Worm (Caenorhabditis elegans) whole organism, L3 larva: ENCODE data around the gene ZK1098.6.

Source experiments
- ZK546.5 ChIP-seq: sonication (generic microtip); optimal IDR thresholded peaks from 2 replicates; lab custom pipeline; 2017; ENCODE audit warnings: missing biosample characterization, missing genetic modification characterization
- aly-2 ChIP-seq: fragments of 150-350 bp; optimal IDR thresholded peaks from 2 replicates; lab custom pipeline; 2014; ENCODE audit warnings: missing biosample characterization, missing genetic modification characterization
- ama-1 ChIP-seq: fragments of 150-350 bp; optimal IDR thresholded peaks from 2 replicates; lab custom pipeline; 2018
- egl-27 ChIP-seq: sonication (generic microtip); optimal IDR thresholded peaks from 4 replicates; lab custom pipeline; 2017; ENCODE audit warnings: missing biosample characterization, missing genetic modification reagents, missing genetic modification characterization
- fkh-10 ChIP-seq: sonication (generic microtip); optimal IDR thresholded peaks from 2 replicates; lab custom pipeline; 2017; ENCODE audit warnings: missing biosample characterization, missing genetic modification reagents, missing genetic modification characterization
- fkh-2 ChIP-seq: fragments of 150-350 bp; optimal IDR thresholded peaks from 2 replicates; lab custom pipeline; 2014; ENCODE audit warnings: missing biosample characterization, missing genetic modification reagents, missing genetic modification characterization
- lin-39 ChIP-seq: fragments of 150-350 bp; optimal IDR thresholded peaks from 2 replicates; lab custom pipeline; 2018; ENCODE audit warnings: missing biosample characterization, missing genetic modification reagents, missing genetic modification characterization
- nhr-28 ChIP-seq: fragments of 150-350 bp; optimal IDR thresholded peaks from 2 replicates; lab custom pipeline; 2014; ENCODE audit warnings: missing biosample characterization, missing genetic modification characterization
- skn-1 ChIP-seq: fragments of 150-350 bp; optimal IDR thresholded peaks from 2 replicates; lab custom pipeline; 2014; ENCODE audit warnings: missing biosample characterization, missing genetic modification characterization
- unc-39 ChIP-seq: sonication (generic microtip); optimal IDR thresholded peaks from 4 replicates; lab custom pipeline; 2017; ENCODE audit warnings: missing biosample characterization, missing genetic modification characterization
- unc-62 ChIP-seq: fragments of 150-350 bp; sonication (generic microtip); optimal IDR thresholded peaks from 4 replicates; lab custom pipeline; 2014; ENCODE audit warnings: missing biosample characterization, missing genetic modification reagents, missing genetic modification characterization

- TF ChIP-seq fkh-2 (tag; lab: Kevin White, UChicago) (no peak), unc-62 (GFP tag; lab: Kevin White, UChicago) (no peak), lin-39 (tag; lab: Kevin White, UChicago) (no peak), ama-1 (lab: Kevin White, UChicago) (no peak), aly-2 (tag; lab: Kevin White, UChicago) (no peak), egl-27 (tag; lab: Kevin White, UChicago) (no peak), ZK546.5 (tag; lab: Kevin White, UChicago) (no peak), nhr-28 (tag; lab: Kevin White, UChicago) (no peak), skn-1 (tag; lab: Kevin White, UChicago) (no peak), unc-39 (tag; lab: Kevin White, UChicago) (no peak), fkh-10 (no peak)
Observed at ce11 chrIII:9526851-9527250, at the start of gene ZK1098.6.
